Worm (Caenorhabditis elegans): Measurements from ENCODE around the gene rrf-3.

DNA sequence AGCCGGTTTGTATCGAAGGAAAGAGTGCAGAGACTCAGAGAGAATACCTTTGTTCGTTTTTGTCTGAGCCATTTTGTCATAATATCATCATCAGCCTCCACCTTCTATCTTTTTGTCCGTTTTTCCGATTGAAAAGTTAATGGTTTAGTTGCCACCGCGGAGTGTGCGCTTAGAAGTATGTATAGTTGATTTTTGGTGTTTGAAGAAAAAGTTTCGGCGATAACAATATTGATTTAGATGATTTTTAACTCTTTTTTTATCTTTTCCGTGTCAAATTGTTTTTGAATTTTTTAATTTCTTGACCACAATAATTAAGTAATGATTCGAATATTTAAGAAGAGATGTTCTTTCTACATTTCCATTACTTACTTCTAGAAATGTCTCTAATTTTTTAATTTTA, 43.3 kb downstream of the rrf-3 start:
- TF ChIP-seq tbx-2 (tag; optimal IDR thresholded peaks at IDR 0.05) (no peak), ceh-6 (GFP tag; optimal IDR thresholded peaks at IDR 0.05) (no peak), hlh-30 (tag; optimal IDR thresholded peaks at IDR 0.05; ENCODE audit: insufficient read depth) (no peak), nfya-1 (tag; optimal IDR thresholded peaks at IDR 0.05) (no peak), elt-2 (tag; optimal IDR thresholded peaks at IDR 0.05) (no peak), ama-1 (optimal IDR thresholded peaks at IDR 0.05) (no peak), F13H6.1 (tag; optimal IDR thresholded peaks at IDR 0.05) (no peak), T23F11.4 (GFP tag; optimal IDR thresholded peaks at IDR 0.05) (no peak), ceh-31 (tag; optimal IDR thresholded peaks at IDR 0.05) (no peak)

All from whole organism, late embryonic.